Worm (Caenorhabditis elegans): ENCODE measurements around the gene F52C12.2.

Gene F52C12.2

DNA sequence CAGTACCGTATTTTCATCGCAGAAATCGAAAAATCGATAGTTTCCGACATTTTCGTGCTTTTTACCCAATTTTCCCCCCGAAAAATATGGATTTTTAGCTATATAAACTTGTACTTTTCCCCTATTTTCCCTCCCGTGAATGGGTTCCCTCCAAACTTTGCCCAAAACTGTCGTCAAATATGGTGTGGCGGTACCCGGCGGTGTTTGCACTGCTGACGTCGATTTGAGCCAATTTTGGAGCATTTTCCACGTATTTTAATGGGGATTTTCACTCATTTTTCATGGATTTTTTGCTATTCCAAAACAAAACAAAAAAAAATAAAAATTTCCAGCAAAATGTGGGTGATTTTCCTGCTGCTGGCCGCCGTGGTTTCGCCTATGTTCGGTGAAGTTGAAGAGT, 20.0 kb downstream of the F52C12.2 start, which contains the start of gene Y76B12C.3:
TSS of gene Y76B12C.3 (plus strand) at position 334 of the 400 bp plus-strand sequence.
- TF ChIP-seq let-526 (GFP tag; IDR thresholded peaks at IDR 0.05) (no peak), atf-7 (tag; optimal IDR thresholded peaks at IDR 0.05) (no peak), dpl-1 (GFP tag; optimal IDR thresholded peaks at IDR 0.05) (no peak), C06A6.2 (GFP tag; conservative IDR thresholded peaks at IDR 0.05) (no peak), F23B12.7 (tag; optimal IDR thresholded peaks at IDR 0.05; ENCODE audit: insufficient read depth) (no peak), mes-4 (tag; optimal IDR thresholded peaks at IDR 0.05) (no peak), let-607 (tag; optimal IDR thresholded peaks at IDR 0.05) (no peak), akir-1 (GFP tag; optimal IDR thresholded peaks at IDR 0.05) (no peak), F57A8.1 (GFP tag; optimal IDR thresholded peaks at IDR 0.05) (no peak)

- TF ChIP-seq somi-1 (GFP tag; optimal IDR thresholded peaks at IDR 0.05) (no peak), atf-7 (tag; optimal IDR thresholded peaks at IDR 0.05) (no peak), nhr-80 (tag; optimal IDR thresholded peaks at IDR 0.05) (no peak), B0019.2 (GFP tag; conservative IDR thresholded peaks at IDR 0.05) (no peak), ceh-100 (GFP tag; IDR thresholded peaks at IDR 0.05) (no peak)
These were observed 22.2 kb downstream of the F52C12.2 start for ce11 chrIV:1975594-1975993.

DNA sequence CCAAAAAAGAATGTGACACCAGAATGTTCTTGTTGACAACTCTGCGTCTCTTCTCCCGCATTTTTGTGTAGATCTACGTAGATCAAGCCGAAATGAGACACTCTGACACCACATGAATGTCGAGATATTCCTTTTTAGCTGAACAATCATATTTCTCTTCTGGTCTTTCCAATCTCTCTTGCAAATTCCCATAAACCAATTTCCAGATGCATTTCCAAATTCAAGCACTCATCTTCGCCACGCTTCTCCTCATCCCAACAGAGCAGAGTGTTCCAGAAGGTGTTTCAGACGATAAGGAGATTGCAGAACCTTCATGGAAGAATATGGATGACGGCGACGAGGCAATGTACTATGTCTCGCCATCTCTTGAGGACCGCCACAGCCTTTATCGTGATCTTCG, 26.4 kb downstream of the F52C12.2 start, which contains the start of gene Y76B12C.8:
TSS of gene Y76B12C.8 (plus strand) at position 207 of the 400 bp plus-strand sequence.
- TF ChIP-seq nfya-1 (tag; optimal IDR thresholded peaks at IDR 0.05; ENCODE audit: borderline replicate concordance, insufficient read depth) (no peak), lin-35 (GFP tag; optimal IDR thresholded peaks at IDR 0.05) (no peak), nhr-120 (GFP tag; IDR thresholded peaks at IDR 0.05) (no peak), F37B4.10 (GFP tag; IDR thresholded peaks at IDR 0.05) (no peak), hlh-26 (GFP tag; conservative IDR thresholded peaks at IDR 0.05) (no peak), egl-44 (GFP tag; IDR thresholded peaks at IDR 0.05) (no peak)

DNA sequence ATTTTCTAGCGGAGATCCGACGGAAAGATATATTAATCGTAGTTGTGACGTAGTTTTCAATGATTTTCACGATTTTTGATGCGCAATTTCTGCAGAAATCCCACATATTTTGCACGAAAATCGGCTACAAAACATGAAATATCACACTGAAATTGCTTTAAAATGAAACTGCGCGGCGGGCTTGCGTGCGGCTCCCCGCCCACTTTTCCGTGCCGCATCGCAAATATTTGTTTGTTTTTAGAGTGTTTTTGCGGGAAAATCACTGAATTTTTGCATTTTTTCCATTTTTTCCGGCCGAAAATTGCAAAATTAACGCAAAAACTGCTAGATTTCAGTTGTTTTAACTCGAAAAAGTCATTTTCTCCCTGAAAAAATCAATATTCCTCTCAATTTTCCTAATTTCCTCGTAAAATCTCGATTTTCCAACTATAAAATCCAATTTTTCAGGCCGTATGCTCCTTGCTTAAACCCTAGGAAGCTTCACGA, 27.6 kb downstream of the F52C12.2 start, which contains the start of gene Y76B12C.6:
TSS of gene Y76B12C.6 (plus strand) at position 436 of the 486 bp plus-strand sequence.
- TF ChIP-seq Y53G8AR.9 (GFP tag; conservative IDR thresholded peaks at IDR 0.05) (no peak), D2030.7 (GFP tag; IDR thresholded peaks at IDR 0.05) (no peak; the same call in 1 of the 2 replicates), F33H1.4 (GFP tag; IDR thresholded peaks at IDR 0.05) (0 out of 2 replicates have a peak, but pooled peaks have one; percentile 18), dox-1 (GFP tag; IDR thresholded peaks at IDR 0.05) (0 out of 2 replicates have a peak, but pooled peaks have one; percentile 34), attf-3 (GFP tag; conservative IDR thresholded peaks at IDR 0.05) (0 out of 2 replicates have a peak, but pooled peaks have one; percentile 32), cebp-1 (GFP tag; IDR thresholded peaks at IDR 0.05) (no peak), cebp-1 (tag; optimal IDR thresholded peaks at IDR 0.05) (peak; percentile 48), ceh-27 (GFP tag; optimal IDR thresholded peaks at IDR 0.05) (peak; percentile 11), mcd-1 (GFP tag; IDR thresholded peaks at IDR 0.05) (peak; percentile 53), lin-54 (GFP tag; optimal IDR thresholded peaks at IDR 0.05) (peak; percentile 10), attf-5 (GFP tag; optimal IDR thresholded peaks at IDR 0.05) (peak; percentile 40), lin-35 (GFP tag; optimal IDR thresholded peaks at IDR 0.05) (no peak), efl-1 (GFP tag; optimal IDR thresholded peaks at IDR 0.05) (peak; percentile 55), madf-6 (GFP tag; IDR thresholded peaks at IDR 0.05) (peak; percentile 48), ztf-28 (GFP tag; IDR thresholded peaks at IDR 0.05) (0 out of 2 replicates have a peak, but pooled peaks have one; percentile 34), ceh-100 (GFP tag; IDR thresholded peaks at IDR 0.05) (peak; percentile 47), dpl-1 (GFP tag; optimal IDR thresholded peaks at IDR 0.05) (peak; percentile 39), F49E8.2 (tag; optimal IDR thresholded peaks at IDR 0.05; ENCODE audit: insufficient read depth) (no peak), tbp1 (GFP tag; optimal IDR thresholded peaks at IDR 0.05) (peak; percentile 9), lsl-1 (GFP tag; optimal IDR thresholded peaks at IDR 0.05) (peak; percentile 20)

All from whole organism, young adult.